Worm (Caenorhabditis elegans) whole organism, L4 larva: ENCODE data around the gene ZK1128.3.

Experiments
- F37D6.2 ChIP-seq: sonication (generic microtip); optimal IDR thresholded peaks from 2 replicates; lab custom pipeline; 2016; ENCODE audit warnings: mild to moderate bottlenecking, missing genetic modification characterization, missing compliant biosample characterization
- R02D3.7 ChIP-seq: fragments of 150-350 bp; sonication (generic microtip); optimal IDR thresholded peaks from 3 replicates; lab custom pipeline; 2014; ENCODE audit warnings: missing biosample characterization, missing genetic modification characterization
- T20F7.1 ChIP-seq: fragments of 200-800 bp; sonication (Bioruptor generic); optimal IDR thresholded peaks from 2 replicates; lab custom pipeline; 2018; ENCODE audit warnings: mild to moderate bottlenecking, missing genetic modification characterization, missing compliant biosample characterization
- T26A8.4 ChIP-seq: fragments of 200-800 bp; sonication (Bioruptor generic); IDR thresholded peaks from 2 replicates; pipeline ENCODE4 v1.3.6; 2022; ENCODE audit warnings: missing genetic modification characterization, missing compliant biosample characterization
- Y48G9A.11 ChIP-seq: fragments of 200-800 bp; sonication (Bioruptor generic); IDR thresholded peaks from 2 replicates; pipeline ENCODE4 v1.3.6; 2022; ENCODE audit warnings: missing genetic modification reagents, missing genetic modification characterization, missing compliant biosample characterization
- ZK337.2 ChIP-seq: fragments of 200-800 bp; sonication (Bioruptor generic); IDR thresholded peaks from 2 replicates; pipeline ENCODE4 v1.3.6; 2022; ENCODE audit warnings: missing genetic modification reagents, missing genetic modification characterization, missing compliant biosample characterization
- ama-1 ChIP-seq: fragments of 150-350 bp; optimal IDR thresholded peaks from 2 replicates; lab custom pipeline; 2014; ENCODE audit warnings: inconsistent platforms, mixed read lengths
- ceh-20 ChIP-seq: fragments of 200-800 bp; sonication (Bioruptor generic); IDR thresholded peaks from 2 replicates; pipeline ENCODE4 v1.3.6; 2022; ENCODE audit warnings: missing genetic modification reagents, missing genetic modification characterization, missing compliant biosample characterization
- ceh-82 ChIP-seq: sonication (generic microtip); optimal IDR thresholded peaks from 2 replicates; lab custom pipeline; 2017; ENCODE audit warnings: missing biosample characterization, missing genetic modification characterization
- ctbp-1 ChIP-seq: fragments of 200-800 bp; sonication (Bioruptor generic); IDR thresholded peaks from 2 replicates; pipeline ENCODE4 v1.3.6; 2022; ENCODE audit warnings: missing genetic modification reagents, missing genetic modification characterization, missing compliant biosample characterization
- daf-12 ChIP-seq: fragments of 150-350 bp; optimal IDR thresholded peaks from 2 replicates; lab custom pipeline; 2014; ENCODE audit warnings: missing biosample characterization, missing genetic modification reagents, missing genetic modification characterization
- daf-16 ChIP-seq, 3 experiments: sonication (generic microtip); optimal IDR thresholded peaks; 2 replicates each; lab custom pipeline; 2016 to 2017; ENCODE audit warnings: missing genetic modification characterization in 3 of 3, missing genetic modification reagents in 3 of 3, mild to moderate bottlenecking in 2 of 3, missing compliant biosample characterization in 2 of 3, missing biosample characterization in 1 of 3, moderate library complexity in 1 of 3
- daf-19 ChIP-seq: fragments of 200-800 bp; sonication (Bioruptor generic); conservative IDR thresholded peaks from 2 replicates; pipeline ENCODE4 v1.3.6; 2022; ENCODE audit warnings: missing genetic modification characterization, missing compliant biosample characterization
- dmd-6 ChIP-seq: fragments of 200-800 bp; sonication (Bioruptor generic); IDR thresholded peaks from 2 replicates; pipeline ENCODE4 v1.3.6; 2022; ENCODE audit warnings: missing genetic modification reagents, missing genetic modification characterization, missing compliant biosample characterization
- dmd-8 ChIP-seq: fragments of 200-800 bp; sonication (Bioruptor generic); IDR thresholded peaks from 2 replicates; pipeline ENCODE4 v1.3.6; 2022; ENCODE audit warnings: missing genetic modification characterization, missing compliant biosample characterization
- egl-27 ChIP-seq: sonication (generic microtip); optimal IDR thresholded peaks from 3 replicates; lab custom pipeline; 2017; ENCODE audit warnings: missing biosample characterization, missing genetic modification reagents, missing genetic modification characterization
- egl-43 ChIP-seq: fragments of 200-800 bp; sonication (Bioruptor generic); IDR thresholded peaks from 2 replicates; pipeline ENCODE4 v1.3.6; 2022; ENCODE audit warnings: missing genetic modification reagents, missing genetic modification characterization, missing compliant biosample characterization
- hif-1 ChIP-seq, 2 experiments: sonication (generic microtip); optimal IDR thresholded peaks; 2 replicates each; lab custom pipeline; 2016 to 2017; ENCODE audit warnings: missing compliant biosample characterization in 2 of 2, missing genetic modification characterization in 2 of 2, missing genetic modification reagents in 2 of 2, missing genotype in 2 of 2, mild to moderate bottlenecking in 1 of 2
- hlh-11 ChIP-seq: fragments of 200-800 bp; sonication (Bioruptor generic); optimal IDR thresholded peaks from 2 replicates; lab custom pipeline; 2018; ENCODE audit warnings: mild to moderate bottlenecking, missing genetic modification characterization, missing compliant biosample characterization
- hmg-1.1 ChIP-seq: fragments of 200-800 bp; sonication (Bioruptor generic); IDR thresholded peaks from 2 replicates; pipeline ENCODE4 v1.3.6; 2022; ENCODE audit warnings: missing genetic modification reagents, missing genetic modification characterization, missing compliant biosample characterization
- jun-1 ChIP-seq: fragments of 150-350 bp; optimal IDR thresholded peaks from 2 replicates; lab custom pipeline; 2014; ENCODE audit warnings: missing biosample characterization, missing genetic modification reagents, missing genetic modification characterization
- lim-7 ChIP-seq: fragments of 200-800 bp; sonication (Bioruptor generic); IDR thresholded peaks from 2 replicates; pipeline ENCODE4 v1.3.6; 2022; ENCODE audit warnings: missing genetic modification characterization, missing compliant biosample characterization
- lin-1 ChIP-seq: fragments of 200-800 bp; sonication (Bioruptor generic); IDR thresholded peaks from 2 replicates; pipeline ENCODE4 v1.3.6; 2022; ENCODE audit warnings: missing genetic modification reagents, missing genetic modification characterization, missing compliant biosample characterization
- lin-13 ChIP-seq: fragments of 150-350 bp; optimal IDR thresholded peaks from 2 replicates; lab custom pipeline; 2014; ENCODE audit warnings: missing biosample characterization, missing genetic modification reagents, missing genetic modification characterization
- lin-15B ChIP-seq: fragments of 150-350 bp; sonication (generic microtip); optimal IDR thresholded peaks from 3 replicates; lab custom pipeline; 2014; ENCODE audit warnings: missing biosample characterization, missing genetic modification characterization
- lin-39 ChIP-seq: fragments of 150-350 bp; optimal IDR thresholded peaks from 2 replicates; lab custom pipeline; 2014; ENCODE audit warnings: missing biosample characterization, missing genetic modification reagents, missing genetic modification characterization
- lsy-2 ChIP-seq, 2 experiments: fragments of 150-350 bp in 1 of 2; sonication (generic microtip) in 1 of 2; optimal IDR thresholded peaks; 2 replicates each; lab custom pipeline; 2014 to 2017; ENCODE audit warnings: missing biosample characterization in 2 of 2, missing genetic modification characterization in 2 of 2
- madf-9 ChIP-seq: fragments of 200-800 bp; sonication (Bioruptor generic); conservative IDR thresholded peaks from 2 replicates; pipeline ENCODE4 v1.3.6; 2022; ENCODE audit warnings: missing genetic modification reagents, missing genetic modification characterization, missing compliant biosample characterization
- mdl-1 ChIP-seq, 2 experiments: fragments of 150-350 bp in 1 of 2; sonication (generic microtip) in 1 of 2; optimal IDR thresholded peaks; 2 replicates each; lab custom pipeline; 2014 to 2017; ENCODE audit warnings: missing biosample characterization in 2 of 2, missing genetic modification characterization in 2 of 2
- mep-1 ChIP-seq: fragments of 150-350 bp; sonication (generic microtip); optimal IDR thresholded peaks from 3 replicates; lab custom pipeline; 2014; ENCODE audit warnings: missing biosample characterization, missing genetic modification characterization
- mes-2 ChIP-seq: sonication (generic microtip); optimal IDR thresholded peaks from 2 replicates; lab custom pipeline; 2016; ENCODE audit warnings: missing genotype, mild to moderate bottlenecking, missing genetic modification characterization, missing compliant biosample characterization; ENCODE audit not compliant: poor library complexity, severe bottlenecking
- mxl-3 ChIP-seq: fragments of 200-800 bp; sonication (Bioruptor generic); optimal IDR thresholded peaks from 2 replicates; lab custom pipeline; 2018; ENCODE audit warnings: mild to moderate bottlenecking, missing genetic modification characterization, missing compliant biosample characterization
- nhr-102 ChIP-seq: sonication (generic microtip); optimal IDR thresholded peaks from 2 replicates; lab custom pipeline; 2016; ENCODE audit warnings: mild to moderate bottlenecking, missing genetic modification characterization, moderate library complexity, missing compliant biosample characterization
- nhr-111 ChIP-seq: fragments of 200-800 bp; sonication (Bioruptor generic); optimal IDR thresholded peaks from 2 replicates; lab custom pipeline; 2018; ENCODE audit warnings: mild to moderate bottlenecking, missing genetic modification characterization, missing compliant biosample characterization
- nhr-25 ChIP-seq: sonication (generic microtip); optimal IDR thresholded peaks from 2 replicates; lab custom pipeline; 2017; ENCODE audit warnings: missing genetic modification characterization, mild to moderate bottlenecking, missing compliant biosample characterization, antibody characterized with exemption, moderate library complexity, borderline replicate concordance; ENCODE audit not compliant: insufficient read depth
- nhr-28 ChIP-seq: fragments of 150-350 bp; optimal IDR thresholded peaks from 2 replicates; lab custom pipeline; 2014; ENCODE audit warnings: missing biosample characterization, missing genetic modification characterization
- nhr-48 ChIP-seq: sonication (generic microtip); optimal IDR thresholded peaks from 2 replicates; lab custom pipeline; 2016; ENCODE audit warnings: mild to moderate bottlenecking, missing genetic modification characterization, missing compliant biosample characterization
- nhr-6 ChIP-seq: fragments of 150-350 bp; optimal IDR thresholded peaks from 2 replicates; lab custom pipeline; 2014; ENCODE audit warnings: missing biosample characterization, missing genetic modification characterization
- pha-4 ChIP-seq, 2 experiments: fragments of 150-350 bp in 1 of 2; fragments of 200-800 bp in 1 of 2; sonication (Bioruptor generic) in 1 of 2; IDR thresholded peaks in 1 of 2; optimal IDR thresholded peaks in 1 of 2; 2 replicates each; pipeline versions ENCODE4 v1.3.6 to Lab custom; 2014 to 2022; ENCODE audit warnings: missing genetic modification characterization in 2 of 2, missing genetic modification reagents in 2 of 2, missing biosample characterization in 1 of 2, missing compliant biosample characterization in 1 of 2
- php-3 ChIP-seq: fragments of 200-800 bp; sonication (Bioruptor generic); IDR thresholded peaks from 2 replicates; pipeline ENCODE4 v1.3.6; 2022; ENCODE audit warnings: missing genetic modification reagents, missing genetic modification characterization, missing compliant biosample characterization
- pqm-1 ChIP-seq: sonication (generic microtip); optimal IDR thresholded peaks from 2 replicates; lab custom pipeline; 2017; ENCODE audit warnings: missing biosample characterization, missing genetic modification characterization
- rbr-2 ChIP-seq: sonication (generic microtip); optimal IDR thresholded peaks from 2 replicates; lab custom pipeline; 2016; ENCODE audit warnings: missing genotype, missing genetic modification characterization, missing compliant biosample characterization
- set-16 ChIP-seq: fragments of 200-800 bp; sonication (Bioruptor generic); IDR thresholded peaks from 2 replicates; pipeline ENCODE4 v1.3.6; 2022; ENCODE audit warnings: missing genetic modification reagents, missing genetic modification characterization, missing compliant biosample characterization
- snpc-1.2 ChIP-seq: fragments of 200-800 bp; sonication (Bioruptor generic); IDR thresholded peaks from 2 replicates; pipeline ENCODE4 v1.3.6; 2022; ENCODE audit warnings: missing genetic modification reagents, missing genetic modification characterization, missing compliant biosample characterization
- spr-1 ChIP-seq: sonication (generic microtip); optimal IDR thresholded peaks from 2 replicates; lab custom pipeline; 2016; ENCODE audit warnings: mild to moderate bottlenecking, missing genetic modification characterization, missing compliant biosample characterization
- zfp-3 ChIP-seq: fragments of 200-800 bp; sonication (Bioruptor generic); conservative IDR thresholded peaks from 2 replicates; pipeline ENCODE4 v1.3.6; 2022; ENCODE audit warnings: missing genetic modification reagents, missing genetic modification characterization, missing compliant biosample characterization

ZK1128.3 gene

ce11 chrIII:10095377-10095776, 23.3 kb downstream of the ZK1128.3 start:
- TF ChIP-seq nhr-28 (tag; lab: Kevin White, UChicago) (peak; percentile 47), pqm-1 (peak; percentile 8), snpc-1.2 (GFP tag; lab: Robert Waterston, UW) (no peak), daf-16 (GFP tag; optimal IDR thresholded peaks at IDR 0.05; lab: Kevin White, UChicago) (no peak), daf-16 (tag; optimal IDR thresholded peaks at IDR 0.05; lab: Kevin White, UChicago) (peak; percentile 41), lsy-2 (tag; optimal IDR thresholded peaks at IDR 0.05; lab: Kevin White, UChicago) (peak in 1 of 2 experiments; percentile 57), ctbp-1 (no peak)

- TF ChIP-seq nhr-25 (tag; lab: Kevin White, UChicago) (peak; percentile 30), R02D3.7 (tag; lab: Kevin White, UChicago) (no peak), pha-4 (GFP tag; IDR thresholded peaks at IDR 0.05; lab: Robert Waterston, UW) (0 out of 2 replicates have a peak, but pooled peaks have one; percentile 6), pha-4 (tag; optimal IDR thresholded peaks at IDR 0.05; lab: Kevin White, UChicago) (no peak), egl-27 (tag; lab: Kevin White, UChicago) (no peak), mes-2 (peak; percentile 36), ceh-20 (no peak), lin-15B (tag; lab: Kevin White, UChicago) (no peak), ceh-82 (tag; lab: Kevin White, UChicago) (no peak), daf-12 (tag; lab: Kevin White, UChicago) (no peak), lin-13 (no peak), nhr-48 (tag; lab: Kevin White, UChicago) (peak; percentile 38), lin-1 (no peak), spr-1 (tag; lab: Kevin White, UChicago) (no peak), Y48G9A.11 (GFP tag; lab: Robert Waterston, UW) (no peak), rbr-2 (tag; lab: Kevin White, UChicago) (peak; percentile 43), daf-19 (GFP tag; lab: Robert Waterston, UW) (no peak), F37D6.2 (tag; lab: Kevin White, UChicago) (no peak), T20F7.1 (GFP tag; lab: Kevin White, UChicago) (no peak), egl-43 (GFP tag; lab: Robert Waterston, UW) (0 out of 2 replicates have a peak, but pooled peaks have one; percentile 45), ZK337.2 (GFP tag; lab: Robert Waterston, UW) (0 out of 2 replicates have a peak, but pooled peaks have one; percentile 49), hif-1 (tag; optimal IDR thresholded peaks at IDR 0.05; lab: Kevin White, UChicago) (peak in 1 of 2 experiments; percentile 9), hmg-1.1 (no peak), lim-7 (GFP tag; lab: Robert Waterston, UW) (no peak), set-16 (GFP tag; lab: Robert Waterston, UW) (peak; percentile 96), mep-1 (no peak), nhr-102 (no peak), ctbp-1 (0 out of 2 replicates have a peak, but pooled peaks have one; percentile 9), dmd-6 (GFP tag; lab: Robert Waterston, UW) (no peak), ama-1 (lab: Kevin White, UChicago) (no peak), lin-39 (tag; lab: Kevin White, UChicago) (no peak), jun-1 (tag; lab: Kevin White, UChicago) (no peak), nhr-6 (tag; lab: Kevin White, UChicago) (no peak), madf-9 (GFP tag; lab: Robert Waterston, UW) (peak; percentile 83), dmd-8 (GFP tag; lab: Robert Waterston, UW) (no peak), mxl-3 (GFP tag; lab: Kevin White, UChicago) (peak; percentile 68), nhr-111 (no peak), hlh-11 (tag; lab: Kevin White, UChicago) (peak; percentile 63), php-3 (GFP tag; lab: Robert Waterston, UW) (no peak), zfp-3 (GFP tag; lab: Robert Waterston, UW) (0 out of 2 replicates have a peak, but pooled peaks have one; percentile 39), mdl-1 (tag; optimal IDR thresholded peaks at IDR 0.05; lab: Kevin White, UChicago) (peak in 1 of 2 experiments; percentile 25), T26A8.4 (GFP tag; lab: Robert Waterston, UW) (peak; percentile 35; the same call in 1 of the 2 replicates)
These were observed 24.2 kb downstream of the ZK1128.3 start for ce11 chrIII:10094538-10094937.
